Worm (Caenorhabditis elegans): ENCODE measurements around the gene mbr-1.

mbr-1 gene

ce11 chrX:10769232-10769738 is 47.4 kb upstream of the mbr-1 start, which contains the start of gene sma-9:
TSS of gene sma-9 (plus strand) at chrX:10769282.
- TF ChIP-seq mcd-1 (GFP tag; IDR thresholded peaks at IDR 0.05), result no peak

ce11 chrX:10768289-10769153 is 46.7 kb upstream of the mbr-1 start:
- TF ChIP-seq lin-40 (tag; optimal IDR thresholded peaks at IDR 0.05), result peak; percentile 4
- TF ChIP-seq attf-5 (GFP tag; optimal IDR thresholded peaks at IDR 0.05), result no peak
- no peak for TF ChIP-seq ztf-3 (GFP tag; optimal IDR thresholded peaks at IDR 0.05)
- TF ChIP-seq ccch-3 (GFP tag; optimal IDR thresholded peaks at IDR 0.05), result no peak
- TF ChIP-seq ceh-27 (GFP tag; optimal IDR thresholded peaks at IDR 0.05), result no peak
- no peak; the same call in 1 of the 2 replicates for TF ChIP-seq hmg-1.2 (GFP tag; IDR thresholded peaks at IDR 0.05)
- no peak for TF ChIP-seq F55B11.4 (tag; optimal IDR thresholded peaks at IDR 0.05; ENCODE audit: borderline replicate concordance, insufficient read depth)
- peak; percentile 47 for TF ChIP-seq snpc-4 (GFP tag; optimal IDR thresholded peaks at IDR 0.05)
- TF ChIP-seq snpc-4 (tag; optimal IDR thresholded peaks at IDR 0.05), result peak; percentile 49 to 75 (median 70)
- no peak for TF ChIP-seq mel-28 (tag; optimal IDR thresholded peaks at IDR 0.05; ENCODE audit: borderline replicate concordance)
- no peak for TF ChIP-seq K11D2.4 (GFP tag; IDR thresholded peaks at IDR 0.05)
- no peak for TF ChIP-seq ama-1 (optimal IDR thresholded peaks at IDR 0.05)
- peak in 1 of 2 experiments; percentile 18 for TF ChIP-seq ama-1 (GFP tag; optimal IDR thresholded peaks at IDR 0.05)
- TF ChIP-seq attf-3 (GFP tag; conservative IDR thresholded peaks at IDR 0.05), result no peak
- TF ChIP-seq ceh-58 (GFP tag; IDR thresholded peaks at IDR 0.05), result no peak
- TF ChIP-seq lin-26 (GFP tag; IDR thresholded peaks at IDR 0.05), result 0 out of 2 replicates have a peak, but pooled peaks have one; percentile 14
- no peak for TF ChIP-seq ztf-28 (GFP tag; IDR thresholded peaks at IDR 0.05)
- no peak for TF ChIP-seq ekl-4 (GFP tag; IDR thresholded peaks at IDR 0.05)
- no peak for TF ChIP-seq ztf-18 (tag; optimal IDR thresholded peaks at IDR 0.05)
- TF ChIP-seq mcd-1 (GFP tag; IDR thresholded peaks at IDR 0.05), result 0 out of 2 replicates have a peak, but pooled peaks have one; percentile 11
- TF ChIP-seq zfh-2 (GFP tag; conservative IDR thresholded peaks at IDR 0.05), result peak; percentile 53
- TF ChIP-seq T26A5.8 (tag; optimal IDR thresholded peaks at IDR 0.05), result no peak
- TF ChIP-seq pbrm-1 (GFP tag; IDR thresholded peaks at IDR 0.05), result 0 out of 2 replicates have a peak, but pooled peaks have one; percentile 10
- TF ChIP-seq hlh-26 (GFP tag; conservative IDR thresholded peaks at IDR 0.05), result no peak
- TF ChIP-seq F23B12.7 (tag; optimal IDR thresholded peaks at IDR 0.05; ENCODE audit: insufficient read depth), result no peak
- peak; percentile 48 for TF ChIP-seq ZK185.1 (tag; optimal IDR thresholded peaks at IDR 0.05; ENCODE audit: poor library complexity, severe bottlenecking)
- TF ChIP-seq lsy-27 (tag; optimal IDR thresholded peaks at IDR 0.05; ENCODE audit: borderline replicate concordance, insufficient read depth), result no peak
- no peak for TF ChIP-seq dox-1 (GFP tag; IDR thresholded peaks at IDR 0.05)
- no peak for TF ChIP-seq C06A6.2 (GFP tag; conservative IDR thresholded peaks at IDR 0.05)
- TF ChIP-seq aptf-2 (GFP tag; conservative IDR thresholded peaks at IDR 0.05), result no peak
- no peak for TF ChIP-seq nhr-120 (GFP tag; IDR thresholded peaks at IDR 0.05)
- TF ChIP-seq dpff-1 (tag; optimal IDR thresholded peaks at IDR 0.05), result no peak
- no peak for TF ChIP-seq aptf-3 (GFP tag; IDR thresholded peaks at IDR 0.05)
- peak; percentile 28; the same call in 1 of the 2 replicates for TF ChIP-seq egrh-3 (GFP tag; IDR thresholded peaks at IDR 0.05)
- no peak for TF ChIP-seq B0035.1 (tag; optimal IDR thresholded peaks at IDR 0.05)
- no peak for TF ChIP-seq ets-4 (GFP tag; optimal IDR thresholded peaks at IDR 0.05)
- TF ChIP-seq die-1 (tag; optimal IDR thresholded peaks at IDR 0.05), result no peak
- no peak for TF ChIP-seq akir-1 (GFP tag; optimal IDR thresholded peaks at IDR 0.05)
- TF ChIP-seq rpc-1 (optimal IDR thresholded peaks at IDR 0.05), result no peak
- no peak for TF ChIP-seq rpc-1 (tag; optimal IDR thresholded peaks at IDR 0.05)
- TF ChIP-seq F33H1.4 (GFP tag; IDR thresholded peaks at IDR 0.05), result no peak
- TF ChIP-seq Y53G8AR.9 (GFP tag; conservative IDR thresholded peaks at IDR 0.05), result no peak
- TF ChIP-seq F10E7.11 (tag; optimal IDR thresholded peaks at IDR 0.05), result no peak
- no peak for TF ChIP-seq C17E4.6 (GFP tag; IDR thresholded peaks at IDR 0.05)
- no peak for TF ChIP-seq snpc-3.4 (tag; optimal IDR thresholded peaks at IDR 0.05)
